Worm (Caenorhabditis elegans) whole organism, late embryonic: Measurements from ENCODE around the gene F35C11.7.

Source experiments
- T23F11.4 ChIP-seq: fragments of 200-800 bp; sonication (Bioruptor generic); optimal IDR thresholded peaks from 2 replicates; lab custom pipeline; 2018; ENCODE audit warnings: mild to moderate bottlenecking, missing genetic modification characterization, missing compliant biosample characterization
- ceh-18 ChIP-seq: sonication (generic microtip); optimal IDR thresholded peaks from 2 replicates; lab custom pipeline; 2016; ENCODE audit warnings: missing genetic modification characterization, missing compliant biosample characterization
- ceh-19 ChIP-seq: fragments of 200-800 bp; sonication (Bioruptor generic); optimal IDR thresholded peaks from 2 replicates; lab custom pipeline; 2018; ENCODE audit warnings: mild to moderate bottlenecking, missing genetic modification characterization, missing compliant biosample characterization
- ceh-24 ChIP-seq: sonication (generic microtip); optimal IDR thresholded peaks from 2 replicates; lab custom pipeline; 2016; ENCODE audit warnings: mild to moderate bottlenecking, missing genetic modification characterization, missing compliant biosample characterization
- ceh-31 ChIP-seq: sonication (generic microtip); optimal IDR thresholded peaks from 2 replicates; lab custom pipeline; 2016; ENCODE audit warnings: missing genetic modification characterization, missing compliant biosample characterization
- dmd-4 ChIP-seq: sonication (generic microtip); optimal IDR thresholded peaks from 2 replicates; lab custom pipeline; 2016; ENCODE audit warnings: borderline replicate concordance, missing genetic modification characterization, missing compliant biosample characterization
- elt-2 ChIP-seq: sonication (generic microtip); optimal IDR thresholded peaks from 2 replicates; lab custom pipeline; 2016; ENCODE audit warnings: missing genetic modification reagents, missing genetic modification characterization, missing compliant biosample characterization
- fkh-10 ChIP-seq: fragments of 150-350 bp; optimal IDR thresholded peaks from 2 replicates; lab custom pipeline; 2014; ENCODE audit warnings: missing biosample characterization, missing genetic modification reagents, missing genetic modification characterization
- fkh-6 ChIP-seq: sonication (generic microtip); optimal IDR thresholded peaks from 2 replicates; lab custom pipeline; 2016; ENCODE audit warnings: missing genetic modification characterization, missing compliant biosample characterization
- gmeb-2 ChIP-seq: sonication (generic microtip); optimal IDR thresholded peaks from 2 replicates; lab custom pipeline; 2016; ENCODE audit warnings: missing genetic modification characterization, inconsistent platforms, missing compliant biosample characterization
- hlh-13 ChIP-seq: fragments of 200-800 bp; sonication (Bioruptor generic); optimal IDR thresholded peaks from 2 replicates; lab custom pipeline; 2018; ENCODE audit warnings: mild to moderate bottlenecking, missing genetic modification characterization, missing compliant biosample characterization
- hlh-30 ChIP-seq: sonication (generic microtip); optimal IDR thresholded peaks from 2 replicates; lab custom pipeline; 2017; ENCODE audit warnings: antibody characterized with exemption, missing genetic modification characterization, missing compliant biosample characterization; ENCODE audit not compliant: insufficient read depth
- hlh-6 ChIP-seq: sonication (generic microtip); optimal IDR thresholded peaks from 2 replicates; lab custom pipeline; 2016; ENCODE audit warnings: missing genotype, missing genetic modification characterization, missing compliant biosample characterization
- hlh-8 ChIP-seq: sonication (generic microtip); optimal IDR thresholded peaks from 2 replicates; lab custom pipeline; 2016; ENCODE audit warnings: missing genotype, missing genetic modification characterization, missing compliant biosample characterization
- lim-6 ChIP-seq: sonication (generic microtip); optimal IDR thresholded peaks from 2 replicates; lab custom pipeline; 2016; ENCODE audit warnings: missing genetic modification characterization, missing compliant biosample characterization
- lin-11 ChIP-seq: fragments of 200-800 bp; sonication (Bioruptor generic); optimal IDR thresholded peaks from 2 replicates; lab custom pipeline; 2018; ENCODE audit warnings: mild to moderate bottlenecking, missing genetic modification characterization, missing compliant biosample characterization
- madf-2 ChIP-seq: sonication (generic microtip); optimal IDR thresholded peaks from 2 replicates; lab custom pipeline; 2017; ENCODE audit warnings: missing genetic modification characterization, missing compliant biosample characterization
- mec-3 ChIP-seq: sonication (generic microtip); optimal IDR thresholded peaks from 2 replicates; lab custom pipeline; 2016; ENCODE audit warnings: borderline replicate concordance, missing genetic modification characterization, missing compliant biosample characterization
- nfya-1 ChIP-seq: sonication (generic microtip); optimal IDR thresholded peaks from 2 replicates; lab custom pipeline; 2017; ENCODE audit warnings: missing genetic modification characterization, mild to moderate bottlenecking, missing compliant biosample characterization, antibody characterized with exemption, moderate library complexity
- odd-2 ChIP-seq: sonication (generic microtip); optimal IDR thresholded peaks from 2 replicates; lab custom pipeline; 2017; ENCODE audit warnings: antibody characterized with exemption, mild to moderate bottlenecking, missing genetic modification characterization, missing compliant biosample characterization
- pat-9 ChIP-seq: fragments of 200-800 bp; sonication (Bioruptor generic); optimal IDR thresholded peaks from 2 replicates; lab custom pipeline; 2018; ENCODE audit warnings: mild to moderate bottlenecking, missing genetic modification characterization, moderate library complexity, missing compliant biosample characterization
- pha-2 ChIP-seq: sonication (generic microtip); optimal IDR thresholded peaks from 2 replicates; lab custom pipeline; 2017; ENCODE audit warnings: mild to moderate bottlenecking, missing genetic modification characterization, missing compliant biosample characterization
- pha-4 ChIP-seq: fragments of 150-350 bp; optimal IDR thresholded peaks from 2 replicates; lab custom pipeline; 2018; ENCODE audit warnings: missing biosample characterization, missing genetic modification reagents, missing genetic modification characterization
- ref-2 ChIP-seq: sonication (generic microtip); optimal IDR thresholded peaks from 2 replicates; lab custom pipeline; 2016; ENCODE audit warnings: missing genetic modification characterization, missing compliant biosample characterization
- sdc-2 ChIP-seq: sonication (generic microtip); optimal IDR thresholded peaks from 2 replicates; lab custom pipeline; 2016; ENCODE audit warnings: missing genotype, missing genetic modification characterization, missing compliant biosample characterization
- syd-9 ChIP-seq: sonication (generic microtip); optimal IDR thresholded peaks from 2 replicates; lab custom pipeline; 2016; ENCODE audit warnings: mild to moderate bottlenecking, missing genetic modification characterization, moderate library complexity, missing compliant biosample characterization
- tbx-7 ChIP-seq: sonication (generic microtip); optimal IDR thresholded peaks from 2 replicates; lab custom pipeline; 2016; ENCODE audit warnings: missing genotype, missing genetic modification characterization, missing compliant biosample characterization
- unc-3 ChIP-seq, 2 experiments: fragments of 200-800 bp in 1 of 2; sonication (Bioruptor generic) in 1 of 2; sonication (generic microtip) in 1 of 2; conservative IDR thresholded peaks in 1 of 2; optimal IDR thresholded peaks in 1 of 2; 2 replicates each; pipeline versions ENCODE4 v1.3.6 to Lab custom; 2016 to 2022; ENCODE audit warnings: missing compliant biosample characterization in 2 of 2, missing genetic modification characterization in 2 of 2, missing genetic modification reagents in 1 of 2
- unc-42 ChIP-seq: sonication (generic microtip); optimal IDR thresholded peaks from 2 replicates; lab custom pipeline; 2016; ENCODE audit warnings: missing genotype, missing genetic modification characterization, missing compliant biosample characterization
- unc-55 ChIP-seq: sonication (generic microtip); optimal IDR thresholded peaks from 2 replicates; lab custom pipeline; 2017; ENCODE audit warnings: missing biosample characterization, missing genetic modification reagents, missing genetic modification characterization
- ztf-16 ChIP-seq: sonication (generic microtip); optimal IDR thresholded peaks from 2 replicates; lab custom pipeline; 2017; ENCODE audit warnings: missing genetic modification characterization, missing compliant biosample characterization

The F35C11.7 gene

ce11 chrII:8266559-8266958, 10.4 kb downstream of the F35C11.7 start:
- TF ChIP-seq syd-9 (tag; lab: Kevin White, UChicago), result no peak
- TF ChIP-seq ceh-19 (GFP tag; lab: Kevin White, UChicago), result no peak
- peak; percentile 91 for TF ChIP-seq elt-2 (tag; lab: Kevin White, UChicago)
- TF ChIP-seq, all 69 proteins: peak for 1

ce11 chrII:8267679-8268078, 11.6 kb downstream of the F35C11.7 start:
- TF ChIP-seq sdc-2 (tag; lab: Kevin White, UChicago) (no peak), hlh-13 (GFP tag; lab: Kevin White, UChicago) (no peak), gmeb-2 (tag; lab: Kevin White, UChicago) (no peak), pha-2 (tag; lab: Kevin White, UChicago) (no peak), ceh-19 (GFP tag; lab: Kevin White, UChicago) (no peak), unc-55 (no peak), odd-2 (tag; lab: Kevin White, UChicago) (no peak), dmd-4 (no peak), unc-42 (tag; lab: Kevin White, UChicago) (no peak), pat-9 (no peak), ceh-31 (tag; lab: Kevin White, UChicago) (no peak), ref-2 (tag; lab: Kevin White, UChicago) (no peak), ztf-16 (tag; lab: Kevin White, UChicago) (no peak), hlh-6 (tag; lab: Kevin White, UChicago) (no peak), lim-6 (tag; lab: Kevin White, UChicago) (no peak), nfya-1 (tag; lab: Kevin White, UChicago) (no peak), fkh-10 (no peak), tbx-7 (tag; lab: Kevin White, UChicago) (no peak), pha-4 (no peak)

- TF ChIP-seq madf-2 (tag; lab: Kevin White, UChicago), result no peak
- no peak for TF ChIP-seq hlh-13 (GFP tag; lab: Kevin White, UChicago)
- TF ChIP-seq unc-3 (GFP tag; conservative IDR thresholded peaks at IDR 0.05; lab: Robert Waterston, UW), result no peak
- no peak for TF ChIP-seq unc-3 (tag; optimal IDR thresholded peaks at IDR 0.05; lab: Kevin White, UChicago)
- TF ChIP-seq ref-2 (tag; lab: Kevin White, UChicago), result no peak
- no peak for TF ChIP-seq hlh-30
- TF ChIP-seq hlh-8 (tag; lab: Kevin White, UChicago), result no peak
Observed at ce11 chrII:8269351-8269750, 13.2 kb downstream of the F35C11.7 start, which contains the start of gene K01C8.2. TSS of gene K01C8.2 (minus strand) at chrII:8269451.

ce11 chrII:8269855-8270647, 13.9 kb downstream of the F35C11.7 start, which contains the start of gene tdc-1:
TSS of gene tdc-1 (plus strand) at chrII:8270597.
- TF ChIP-seq elt-2 (tag; lab: Kevin White, UChicago) (peak; percentile 3), ceh-18 (tag; lab: Kevin White, UChicago) (no peak), mec-3 (tag; lab: Kevin White, UChicago) (no peak), lin-11 (tag; lab: Kevin White, UChicago) (no peak)

ce11 chrII:8273060-8273459, 16.9 kb downstream of the F35C11.7 start:
- TF ChIP-seq T23F11.4 (GFP tag; lab: Kevin White, UChicago) (no peak), fkh-6 (tag; lab: Kevin White, UChicago) (no peak), ceh-24 (tag; lab: Kevin White, UChicago) (no peak), pha-2 (tag; lab: Kevin White, UChicago) (no peak)
